Worm (Caenorhabditis elegans) whole organism, L4 larva: ENCODE measurements around the gene gei-8.

Experiments used
- ceh-62 ChIP-seq: sonication (generic microtip); optimal IDR thresholded peaks from 2 replicates; lab custom pipeline; 2017; ENCODE audit warnings: missing biosample characterization, missing genetic modification characterization
- nhr-10 ChIP-seq: fragments of 150-350 bp; optimal IDR thresholded peaks from 2 replicates; lab custom pipeline; 2014; ENCODE audit warnings: missing biosample characterization, missing genetic modification characterization
- pqm-1 ChIP-seq: sonication (generic microtip); optimal IDR thresholded peaks from 2 replicates; lab custom pipeline; 2017; ENCODE audit warnings: missing biosample characterization, missing genetic modification characterization
- snpc-4 ChIP-seq: fragments of 150-350 bp; optimal IDR thresholded peaks from 2 replicates; lab custom pipeline; 2014; ENCODE audit warnings: missing biosample characterization, missing genetic modification characterization

ce11 chrIII:8088235-8088634 is 32.8 kb downstream of the gei-8 start, which contains the start of gene vms-1:
- no peak for TF ChIP-seq pqm-1
- TF ChIP-seq snpc-4 (tag; lab: Kevin White, UChicago): no peak
- no peak for TF ChIP-seq ceh-62 (tag; lab: Kevin White, UChicago)
- no peak for TF ChIP-seq nhr-10
